Worm (Caenorhabditis elegans): Measurements from ENCODE around the gene swt-6.

swt-6 gene

ce11 chrV:13954056-13954455 lies at the start of gene swt-6:
swt-6 (plus strand) TSS chrV:13954356.
- TF ChIP-seq ama-1 (optimal IDR thresholded peaks at IDR 0.05) (no peak), ama-1 (GFP tag; optimal IDR thresholded peaks at IDR 0.05) (no peak), zfh-2 (GFP tag; conservative IDR thresholded peaks at IDR 0.05) (no peak), tbp1 (GFP tag; optimal IDR thresholded peaks at IDR 0.05) (no peak), ekl-4 (GFP tag; IDR thresholded peaks at IDR 0.05) (no peak), snpc-1.1 (tag; optimal IDR thresholded peaks at IDR 0.05; ENCODE audit: insufficient read depth) (no peak), hmg-1.2 (GFP tag; IDR thresholded peaks at IDR 0.05) (no peak), F37B4.10 (GFP tag; IDR thresholded peaks at IDR 0.05) (no peak), ceh-79 (tag; optimal IDR thresholded peaks at IDR 0.05) (no peak)

- TF ChIP-seq C17E4.6 (GFP tag; IDR thresholded peaks at IDR 0.05) (no peak), ztf-28 (GFP tag; IDR thresholded peaks at IDR 0.05) (no peak), ZK185.1 (tag; optimal IDR thresholded peaks at IDR 0.05; ENCODE audit: poor library complexity, severe bottlenecking) (no peak), unc-130 (GFP tag; optimal IDR thresholded peaks at IDR 0.05) (no peak), snpc-4 (GFP tag; optimal IDR thresholded peaks at IDR 0.05) (no peak), snpc-4 (tag; optimal IDR thresholded peaks at IDR 0.05) (no peak), ceh-100 (GFP tag; IDR thresholded peaks at IDR 0.05) (no peak), bed-2 (GFP tag; IDR thresholded peaks at IDR 0.05) (no peak), mxl-1 (tag; optimal IDR thresholded peaks at IDR 0.05) (no peak), ztf-25 (GFP tag; IDR thresholded peaks at IDR 0.05) (no peak), D2030.7 (GFP tag; IDR thresholded peaks at IDR 0.05) (no peak), chd-7 (tag; optimal IDR thresholded peaks at IDR 0.05) (no peak), F10E7.11 (tag; optimal IDR thresholded peaks at IDR 0.05) (no peak), ceh-91 (GFP tag; IDR thresholded peaks at IDR 0.05) (no peak), ztf-22 (GFP tag; optimal IDR thresholded peaks at IDR 0.05) (no peak), T26A5.8 (tag; optimal IDR thresholded peaks at IDR 0.05) (no peak)
Measured at ce11 chrV:13904446-13904845, 49.7 kb upstream of the swt-6 start, which contains the start of gene stdh-3. stdh-3 (plus strand) TSS chrV:13904611.

- TF ChIP-seq hmg-1.2 (GFP tag; IDR thresholded peaks at IDR 0.05) (peak; percentile 62; the same call in 1 of the 2 replicates), lin-40 (tag; optimal IDR thresholded peaks at IDR 0.05) (no peak), nhr-80 (tag; optimal IDR thresholded peaks at IDR 0.05) (peak; percentile 6)
Measured at ce11 chrV:13906166-13906565, 48.0 kb upstream of the swt-6 start, which contains the start of gene stdh-1. stdh-1 (plus strand) TSS chrV:13906492.

DNA sequence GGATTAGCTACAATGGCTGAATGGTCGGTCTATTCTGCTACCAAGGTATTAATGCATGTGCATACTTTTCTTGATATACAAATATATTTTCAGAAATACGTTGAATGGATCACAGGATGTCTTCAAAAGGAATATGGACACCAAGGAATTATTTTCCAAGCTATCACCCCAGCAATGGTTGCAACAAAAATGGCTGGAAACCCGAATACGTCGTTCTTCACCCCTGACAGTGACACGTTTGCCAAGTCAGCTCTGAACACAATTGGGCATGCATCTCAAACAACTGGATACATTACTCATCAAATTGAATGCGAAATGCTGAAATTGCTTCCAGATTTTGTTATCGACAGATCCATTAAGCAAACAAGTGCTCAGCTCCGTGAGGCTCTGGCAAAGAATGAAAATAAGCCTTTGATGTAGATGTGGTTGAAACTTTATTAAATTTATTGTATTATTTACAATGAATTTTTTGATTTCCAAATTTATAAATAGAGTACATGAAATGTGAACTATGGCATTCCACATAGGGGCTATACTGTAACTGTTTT lies 46.5 kb upstream of the swt-6 start:
- TF ChIP-seq ceh-40 (GFP tag; IDR thresholded peaks at IDR 0.05) (0 out of 2 replicates have a peak, but pooled peaks have one; percentile 61), nhr-120 (GFP tag; IDR thresholded peaks at IDR 0.05) (no peak), ztf-6 (GFP tag; IDR thresholded peaks at IDR 0.05) (no peak), attf-5 (GFP tag; optimal IDR thresholded peaks at IDR 0.05) (peak; percentile 68), somi-1 (GFP tag; optimal IDR thresholded peaks at IDR 0.05) (peak; percentile 88), tbp1 (GFP tag; optimal IDR thresholded peaks at IDR 0.05) (peak; percentile 71), hrde-1 (tag; optimal IDR thresholded peaks at IDR 0.05; ENCODE audit: borderline replicate concordance) (no peak), snpc-4 (GFP tag; optimal IDR thresholded peaks at IDR 0.05) (no peak), snpc-4 (tag; optimal IDR thresholded peaks at IDR 0.05) (peak in 1 of 4 experiments; percentile 34), Y53G8AR.9 (GFP tag; conservative IDR thresholded peaks at IDR 0.05) (peak; percentile 95), tbx-9 (tag; optimal IDR thresholded peaks at IDR 0.05; ENCODE audit: borderline replicate concordance) (no peak), F10E7.11 (tag; optimal IDR thresholded peaks at IDR 0.05) (peak; percentile 65), B0261.1 (tag; optimal IDR thresholded peaks at IDR 0.05) (no peak), nfya-2 (GFP tag; IDR thresholded peaks at IDR 0.05) (no peak), T26A5.8 (tag; optimal IDR thresholded peaks at IDR 0.05) (no peak), lin-40 (tag; optimal IDR thresholded peaks at IDR 0.05) (peak; percentile 22), ztf-3 (GFP tag; optimal IDR thresholded peaks at IDR 0.05) (peak; percentile 47), mcd-1 (GFP tag; IDR thresholded peaks at IDR 0.05) (peak; percentile 70), F37B4.10 (GFP tag; IDR thresholded peaks at IDR 0.05) (peak; percentile 93; the same call in 1 of the 2 replicates), bed-1 (GFP tag; IDR thresholded peaks at IDR 0.05) (no peak), cebp-1 (GFP tag; IDR thresholded peaks at IDR 0.05) (peak; percentile 77), cebp-1 (tag; optimal IDR thresholded peaks at IDR 0.05) (peak; percentile 94), mes-4 (tag; optimal IDR thresholded peaks at IDR 0.05) (no peak), Y56A3A.18 (GFP tag; IDR thresholded peaks at IDR 0.05) (peak; percentile 94), hmg-1.2 (GFP tag; IDR thresholded peaks at IDR 0.05) (peak; percentile 56)

Measured in whole organism, young adult.